Worm (Caenorhabditis elegans) whole organism, L4 larva: ENCODE data around the gene mrpl-40.

Source experiments
- T26A8.4 ChIP-seq: fragments of 200-800 bp; sonication (Bioruptor generic); IDR thresholded peaks from 2 replicates; pipeline ENCODE4 v1.3.6; 2022; ENCODE audit warnings: missing genetic modification characterization, missing compliant biosample characterization
- Y105C5A.15 ChIP-seq: fragments of 200-800 bp; sonication (Bioruptor generic); IDR thresholded peaks from 2 replicates; pipeline ENCODE4 v1.3.6; 2022; ENCODE audit warnings: missing genetic modification characterization, missing compliant biosample characterization
- Y48G9A.11 ChIP-seq: fragments of 200-800 bp; sonication (Bioruptor generic); IDR thresholded peaks from 2 replicates; pipeline ENCODE4 v1.3.6; 2022; ENCODE audit warnings: missing genetic modification reagents, missing genetic modification characterization, missing compliant biosample characterization
- ZK337.2 ChIP-seq: fragments of 200-800 bp; sonication (Bioruptor generic); IDR thresholded peaks from 2 replicates; pipeline ENCODE4 v1.3.6; 2022; ENCODE audit warnings: missing genetic modification reagents, missing genetic modification characterization, missing compliant biosample characterization
- aha-1 ChIP-seq: fragments of 150-350 bp; peaks from one replicate; lab custom pipeline; 2014; ENCODE audit warnings: missing biosample characterization, missing genetic modification characterization
- aly-2 ChIP-seq: sonication (generic microtip); optimal IDR thresholded peaks from 2 replicates; lab custom pipeline; 2018; ENCODE audit warnings: missing biosample characterization, missing genetic modification characterization
- ctbp-1 ChIP-seq: fragments of 200-800 bp; sonication (Bioruptor generic); IDR thresholded peaks from 2 replicates; pipeline ENCODE4 v1.3.6; 2022; ENCODE audit warnings: missing genetic modification reagents, missing genetic modification characterization, missing compliant biosample characterization
- daf-16 ChIP-seq, 3 experiments: sonication (generic microtip); optimal IDR thresholded peaks; 2 replicates each; lab custom pipeline; 2016 to 2017; ENCODE audit warnings: missing genetic modification characterization in 3 of 3, missing genetic modification reagents in 3 of 3, mild to moderate bottlenecking in 2 of 3, missing compliant biosample characterization in 2 of 3, missing biosample characterization in 1 of 3, moderate library complexity in 1 of 3
- dmd-8 ChIP-seq: fragments of 200-800 bp; sonication (Bioruptor generic); IDR thresholded peaks from 2 replicates; pipeline ENCODE4 v1.3.6; 2022; ENCODE audit warnings: missing genetic modification characterization, missing compliant biosample characterization
- duxl-1 ChIP-seq: sonication (generic microtip); optimal IDR thresholded peaks from 2 replicates; lab custom pipeline; 2016; ENCODE audit warnings: mild to moderate bottlenecking, missing genetic modification characterization, moderate library complexity, missing compliant biosample characterization; ENCODE audit not compliant: poor library complexity
- egl-43 ChIP-seq: fragments of 200-800 bp; sonication (Bioruptor generic); IDR thresholded peaks from 2 replicates; pipeline ENCODE4 v1.3.6; 2022; ENCODE audit warnings: missing genetic modification reagents, missing genetic modification characterization, missing compliant biosample characterization
- fos-1 ChIP-seq: fragments of 150-350 bp; optimal IDR thresholded peaks from 2 replicates; lab custom pipeline; 2014; ENCODE audit warnings: missing biosample characterization, missing genetic modification characterization
- hif-1 ChIP-seq, 2 experiments: sonication (generic microtip); optimal IDR thresholded peaks; 2 replicates each; lab custom pipeline; 2016 to 2017; ENCODE audit warnings: missing compliant biosample characterization in 2 of 2, missing genetic modification characterization in 2 of 2, missing genetic modification reagents in 2 of 2, missing genotype in 2 of 2, mild to moderate bottlenecking in 1 of 2
- hmg-1.1 ChIP-seq: fragments of 200-800 bp; sonication (Bioruptor generic); IDR thresholded peaks from 2 replicates; pipeline ENCODE4 v1.3.6; 2022; ENCODE audit warnings: missing genetic modification reagents, missing genetic modification characterization, missing compliant biosample characterization
- lim-7 ChIP-seq: fragments of 200-800 bp; sonication (Bioruptor generic); IDR thresholded peaks from 2 replicates; pipeline ENCODE4 v1.3.6; 2022; ENCODE audit warnings: missing genetic modification characterization, missing compliant biosample characterization
- lin-38 ChIP-seq: fragments of 200-800 bp; sonication (Bioruptor generic); IDR thresholded peaks from 2 replicates; pipeline ENCODE4 v1.3.6; 2022; ENCODE audit warnings: missing genetic modification reagents, missing genetic modification characterization, missing compliant biosample characterization
- madf-5 ChIP-seq, 2 experiments: fragments of 200-800 bp; sonication (Bioruptor generic); IDR thresholded peaks; 2 replicates each; pipeline ENCODE4 v1.3.6; 2022; ENCODE audit warnings: missing compliant biosample characterization in 2 of 2, missing genetic modification characterization in 2 of 2
- mep-1 ChIP-seq: fragments of 150-350 bp; sonication (generic microtip); optimal IDR thresholded peaks from 3 replicates; lab custom pipeline; 2014; ENCODE audit warnings: missing biosample characterization, missing genetic modification characterization
- mxl-3 ChIP-seq: fragments of 200-800 bp; sonication (Bioruptor generic); optimal IDR thresholded peaks from 2 replicates; lab custom pipeline; 2018; ENCODE audit warnings: mild to moderate bottlenecking, missing genetic modification characterization, missing compliant biosample characterization
- nhr-11 ChIP-seq: fragments of 150-350 bp; optimal IDR thresholded peaks from 2 replicates; lab custom pipeline; 2014; ENCODE audit warnings: missing biosample characterization, missing genetic modification characterization
- nhr-25 ChIP-seq: sonication (generic microtip); optimal IDR thresholded peaks from 2 replicates; lab custom pipeline; 2017; ENCODE audit warnings: missing genetic modification characterization, mild to moderate bottlenecking, missing compliant biosample characterization, antibody characterized with exemption, moderate library complexity, borderline replicate concordance; ENCODE audit not compliant: insufficient read depth
- nhr-28 ChIP-seq: fragments of 150-350 bp; optimal IDR thresholded peaks from 2 replicates; lab custom pipeline; 2014; ENCODE audit warnings: missing biosample characterization, missing genetic modification characterization
- nhr-42 ChIP-seq: fragments of 200-800 bp; sonication (Bioruptor generic); IDR thresholded peaks from 2 replicates; pipeline ENCODE4 v1.3.6; 2022; ENCODE audit warnings: missing genetic modification characterization, missing compliant biosample characterization
- php-3 ChIP-seq: fragments of 200-800 bp; sonication (Bioruptor generic); IDR thresholded peaks from 2 replicates; pipeline ENCODE4 v1.3.6; 2022; ENCODE audit warnings: missing genetic modification reagents, missing genetic modification characterization, missing compliant biosample characterization
- sdz-12 ChIP-seq: fragments of 200-800 bp; sonication (Bioruptor generic); optimal IDR thresholded peaks from 2 replicates; lab custom pipeline; 2018; ENCODE audit warnings: mild to moderate bottlenecking, missing genetic modification characterization, missing compliant biosample characterization
- set-16 ChIP-seq: fragments of 200-800 bp; sonication (Bioruptor generic); IDR thresholded peaks from 2 replicates; pipeline ENCODE4 v1.3.6; 2022; ENCODE audit warnings: missing genetic modification reagents, missing genetic modification characterization, missing compliant biosample characterization
- spr-1 ChIP-seq: sonication (generic microtip); optimal IDR thresholded peaks from 2 replicates; lab custom pipeline; 2016; ENCODE audit warnings: mild to moderate bottlenecking, missing genetic modification characterization, missing compliant biosample characterization
- spr-3 ChIP-seq: fragments of 200-800 bp; sonication (Bioruptor generic); optimal IDR thresholded peaks from 2 replicates; lab custom pipeline; 2018; ENCODE audit warnings: mild to moderate bottlenecking, missing genetic modification characterization, missing compliant biosample characterization
- tra-1 ChIP-seq: fragments of 200-800 bp; sonication (Bioruptor generic); IDR thresholded peaks from 2 replicates; pipeline ENCODE4 v1.3.6; 2022; ENCODE audit warnings: missing genetic modification reagents, missing genetic modification characterization, missing compliant biosample characterization
- unc-130 ChIP-seq: sonication (generic microtip); optimal IDR thresholded peaks from 2 replicates; lab custom pipeline; 2016; ENCODE audit warnings: missing genetic modification reagents, missing genetic modification characterization, missing compliant biosample characterization
- zag-1 ChIP-seq: fragments of 150-350 bp; optimal IDR thresholded peaks from 2 replicates; lab custom pipeline; 2014; ENCODE audit warnings: missing biosample characterization, missing genetic modification characterization
- zfp-2 ChIP-seq: sonication (generic microtip); optimal IDR thresholded peaks from 2 replicates; lab custom pipeline; 2016; ENCODE audit warnings: mild to moderate bottlenecking, missing genetic modification characterization, missing compliant biosample characterization
- zfp-3 ChIP-seq: fragments of 200-800 bp; sonication (Bioruptor generic); conservative IDR thresholded peaks from 2 replicates; pipeline ENCODE4 v1.3.6; 2022; ENCODE audit warnings: missing genetic modification reagents, missing genetic modification characterization, missing compliant biosample characterization
- zip-11 ChIP-seq: fragments of 200-800 bp; sonication (Bioruptor generic); IDR thresholded peaks from 2 replicates; pipeline ENCODE4 v1.3.6; 2022; ENCODE audit warnings: missing genetic modification characterization, missing compliant biosample characterization
- zip-2 ChIP-seq: fragments of 150-350 bp; optimal IDR thresholded peaks from 2 replicates; lab custom pipeline; 2014; ENCODE audit warnings: missing biosample characterization, missing genetic modification characterization

Gene mrpl-40

DNA sequence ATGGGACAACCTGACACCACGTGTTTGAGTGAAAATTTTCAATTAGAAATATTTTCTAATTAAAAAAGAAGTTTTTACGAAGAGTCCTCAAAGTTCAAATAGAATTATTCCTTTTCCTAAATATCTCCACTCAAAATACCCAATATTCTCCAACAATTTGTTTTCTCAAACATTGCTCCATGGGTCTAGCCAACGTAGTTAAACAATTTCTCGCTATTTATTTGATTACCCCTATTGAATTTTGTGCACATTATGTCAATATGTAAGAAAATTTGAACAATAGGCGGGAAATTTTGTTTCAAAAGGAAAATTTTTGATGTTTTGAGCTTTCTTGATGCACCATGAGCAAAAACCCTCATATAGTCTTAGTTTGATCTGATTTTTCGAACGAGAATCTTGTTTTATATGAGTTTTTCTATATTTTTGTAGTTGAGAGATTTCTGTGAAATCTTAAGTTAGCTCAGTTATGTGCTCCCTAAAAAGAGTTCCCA is 24.9 kb upstream of the mrpl-40 start (continued):
- no peak; a peak in 1 of 4 replicates for TF ChIP-seq madf-5 (GFP tag; IDR thresholded peaks at IDR 0.05; lab: Robert Waterston, UW)
- no peak for TF ChIP-seq spr-3
- TF ChIP-seq hif-1 (tag; optimal IDR thresholded peaks at IDR 0.05; lab: Kevin White, UChicago) = peak in 1 of 2 experiments; percentile 1
- no peak for TF ChIP-seq nhr-28
- TF ChIP-seq egl-43 = no peak
- no peak for TF ChIP-seq zag-1 (tag; lab: Kevin White, UChicago)
- peak; percentile 20; the same call in 1 of the 2 replicates for TF ChIP-seq php-3
- no peak for TF ChIP-seq fos-1 (tag; lab: Kevin White, UChicago)
- TF ChIP-seq nhr-11 (tag; lab: Kevin White, UChicago) = no peak
- peak; percentile 55; the same call in 1 of the 2 replicates for TF ChIP-seq Y105C5A.15 (GFP tag; lab: Robert Waterston, UW)
- TF ChIP-seq ZK337.2 (GFP tag; lab: Robert Waterston, UW) = 0 out of 2 replicates have a peak, but pooled peaks have one; percentile 45
- TF ChIP-seq aly-2 (tag; lab: Kevin White, UChicago) = no peak
- TF ChIP-seq, all 104 proteins: peak for 31

DNA sequence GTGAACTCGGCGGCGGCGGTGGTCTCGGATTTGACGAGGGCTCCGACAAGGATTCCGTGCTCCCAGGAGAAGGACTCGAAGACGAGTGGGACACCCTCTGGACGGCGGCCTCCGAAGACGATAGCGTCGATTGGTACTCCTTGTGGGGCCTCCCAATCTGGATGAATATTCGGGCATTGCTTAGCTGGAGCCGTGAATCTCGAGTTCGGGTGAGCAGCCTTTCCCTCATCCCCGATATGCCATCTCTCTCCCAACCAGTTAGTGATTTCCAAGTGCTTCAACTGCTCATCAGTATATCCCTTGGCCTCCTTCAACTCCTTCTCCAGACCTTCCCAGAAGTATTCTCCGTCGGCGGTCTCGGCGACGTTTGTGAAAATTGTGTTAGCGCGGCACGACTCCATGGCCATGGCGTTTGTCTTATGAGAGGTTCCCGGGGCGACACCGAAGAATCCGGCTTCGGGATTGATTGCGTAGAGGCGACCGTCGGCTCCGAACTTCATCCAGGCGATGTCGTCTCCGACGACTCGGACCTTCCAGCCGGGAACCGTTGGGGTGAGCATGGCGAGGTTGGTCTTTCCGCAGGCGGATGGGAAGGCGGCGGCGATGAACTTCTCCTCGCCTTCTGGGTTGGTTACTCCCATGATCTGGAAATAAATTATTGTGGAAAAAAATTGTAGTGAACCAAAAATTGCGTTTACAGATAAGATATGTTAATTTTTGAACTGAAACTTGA is 23.6 kb upstream of the mrpl-40 start:
- peak; percentile 95 for TF ChIP-seq set-16 (GFP tag; lab: Robert Waterston, UW)
- TF ChIP-seq zfp-3 (GFP tag; lab: Robert Waterston, UW) = peak; percentile 78
- TF ChIP-seq ZK337.2 (GFP tag; lab: Robert Waterston, UW) = peak; percentile 32; the same call in 1 of the 2 replicates
- TF ChIP-seq ctbp-1 = peak; percentile 35; the same call in 1 of the 2 replicates
- no peak for TF ChIP-seq mep-1 (tag; lab: Kevin White, UChicago)
- TF ChIP-seq duxl-1 (tag; lab: Kevin White, UChicago) = peak; percentile 1
- 0 out of 2 replicates have a peak, but pooled peaks have one; percentile 32 for TF ChIP-seq dmd-8 (GFP tag; lab: Robert Waterston, UW)
- peak; percentile 55 for TF ChIP-seq Y48G9A.11 (GFP tag; lab: Robert Waterston, UW)
- TF ChIP-seq sdz-12 = peak; percentile 21
- no peak for TF ChIP-seq unc-130
- TF ChIP-seq T26A8.4 (GFP tag; lab: Robert Waterston, UW) = peak; percentile 69
- no peak for TF ChIP-seq nhr-42 (GFP tag; lab: Robert Waterston, UW)
- TF ChIP-seq zfp-2 = no peak
- TF ChIP-seq nhr-25 (tag; lab: Kevin White, UChicago) = no peak
- no peak for TF ChIP-seq mxl-3 (GFP tag; lab: Kevin White, UChicago)
- 0 out of 4 replicates have a peak, but pooled peaks of 1 of the 2 experiments have one; percentile 59 for TF ChIP-seq madf-5 (GFP tag; IDR thresholded peaks at IDR 0.05; lab: Robert Waterston, UW)
- TF ChIP-seq egl-43 = peak; percentile 68; the same call in 1 of the 2 replicates
- TF ChIP-seq aha-1 = peak; percentile 94
- TF ChIP-seq lim-7 (GFP tag; lab: Robert Waterston, UW) = peak; percentile 37; the same call in 1 of the 2 replicates
- peak; percentile 39; the same call in 1 of the 2 replicates for TF ChIP-seq hmg-1.1 (GFP tag; lab: Robert Waterston, UW)
- no peak for TF ChIP-seq zip-11 (GFP tag; lab: Robert Waterston, UW)
- no peak for TF ChIP-seq spr-1 (tag; lab: Kevin White, UChicago)
- 0 out of 2 replicates have a peak, but pooled peaks have one; percentile 26 for TF ChIP-seq tra-1 (GFP tag; lab: Robert Waterston, UW)
- peak; percentile 33; the same call in 1 of the 2 replicates for TF ChIP-seq lin-38 (GFP tag; lab: Robert Waterston, UW)
- TF ChIP-seq zip-2 = no peak
- TF ChIP-seq daf-16 (GFP tag; optimal IDR thresholded peaks at IDR 0.05; lab: Kevin White, UChicago) = no peak
- no peak for TF ChIP-seq daf-16 (tag; optimal IDR thresholded peaks at IDR 0.05; lab: Kevin White, UChicago)
- no peak for TF ChIP-seq fos-1 (tag; lab: Kevin White, UChicago)
- TF ChIP-seq, all 104 proteins: peak for 16
